Fruit fly (Drosophila melanogaster) whole organism, prepupa: ENCODE data around the gene hb.

Source experiments
- CG10631 ChIP-seq: fragments of 200-800 bp; sonication (Bioruptor generic); optimal IDR thresholded peaks from 2 replicates; lab custom pipeline; 2016; ENCODE audit warnings: missing biosample characterization, missing genetic modification characterization
- CG10669 ChIP-seq: fragments of 200-800 bp; sonication (Bioruptor generic); optimal IDR thresholded peaks from 3 replicates; lab custom pipeline; 2018; ENCODE audit warnings: missing biosample characterization, mild to moderate bottlenecking, missing genetic modification characterization, moderate library complexity
- CG11294 ChIP-seq: fragments of 200-800 bp; sonication (Bioruptor generic); IDR thresholded peaks from 2 replicates; pipeline ENCODE4 v1.3.6; 2022; ENCODE audit warnings: missing biosample characterization, missing genetic modification characterization
- CG11902 ChIP-seq: fragments of 200-800 bp; sonication (Bioruptor generic); optimal IDR thresholded peaks from 3 replicates; lab custom pipeline; 2016; ENCODE audit warnings: missing biosample characterization, missing genetic modification characterization
- CG15336 ChIP-seq: fragments of 200-800 bp; sonication (Bioruptor generic); IDR thresholded peaks from 2 replicates; pipeline ENCODE4 v1.3.6; 2022; ENCODE audit warnings: missing biosample characterization, missing genetic modification characterization
- CG31627 ChIP-seq: fragments of 200-800 bp; sonication (Bioruptor generic); optimal IDR thresholded peaks from 3 replicates; lab custom pipeline; 2016; ENCODE audit warnings: missing biosample characterization, missing genetic modification characterization
- CG32006 ChIP-seq: fragments of 200-800 bp; sonication (Bioruptor generic); optimal IDR thresholded peaks from 3 replicates; lab custom pipeline; 2017; ENCODE audit warnings: missing biosample characterization, mild to moderate bottlenecking, missing genetic modification characterization
- CG4318 ChIP-seq: fragments of 200-800 bp; sonication (Bioruptor generic); optimal IDR thresholded peaks from 3 replicates; lab custom pipeline; 2017; ENCODE audit warnings: missing biosample characterization, mild to moderate bottlenecking, missing genetic modification characterization
- CG6163 ChIP-seq: fragments of 200-800 bp; sonication (Bioruptor generic); IDR thresholded peaks from 3 replicates; pipeline ENCODE4 v1.3.6; 2022; ENCODE audit warnings: missing biosample characterization, missing genetic modification characterization
- CG6276 ChIP-seq: fragments of 200-800 bp; sonication (Bioruptor generic); optimal IDR thresholded peaks from 2 replicates; lab custom pipeline; 2017; ENCODE audit warnings: missing biosample characterization, mild to moderate bottlenecking, missing genetic modification characterization
- CG6808 ChIP-seq: fragments of 200-800 bp; sonication (Bioruptor generic); optimal IDR thresholded peaks from 3 replicates; lab custom pipeline; 2017; ENCODE audit warnings: missing biosample characterization, missing genetic modification characterization, mild to moderate bottlenecking, moderate library complexity, missing genetic modification reagents
- CG6854 ChIP-seq: fragments of 200-800 bp; sonication (Bioruptor generic); optimal IDR thresholded peaks from 2 replicates; lab custom pipeline; 2017; ENCODE audit warnings: missing biosample characterization, mild to moderate bottlenecking, missing genetic modification characterization
- CG7368 ChIP-seq: fragments of 200-800 bp; sonication (Bioruptor generic); optimal IDR thresholded peaks from 3 replicates; lab custom pipeline; 2016; ENCODE audit warnings: missing biosample characterization, missing genetic modification characterization
- CG8119 ChIP-seq: fragments of 200-800 bp; sonication (Bioruptor generic); IDR thresholded peaks from 3 replicates; pipeline ENCODE4 v1.3.6; 2022; ENCODE audit warnings: missing biosample characterization, missing genetic modification characterization
- CG9139 ChIP-seq: fragments of 200-800 bp; sonication (Bioruptor generic); optimal IDR thresholded peaks from 3 replicates; lab custom pipeline; 2017; ENCODE audit warnings: missing biosample characterization, mild to moderate bottlenecking, missing genetic modification characterization
- Eip75B ChIP-seq: fragments of 200-800 bp; sonication (Bioruptor generic); optimal IDR thresholded peaks from 3 replicates; lab custom pipeline; 2016; ENCODE audit warnings: missing biosample characterization, missing genetic modification characterization
- Eip78C ChIP-seq: fragments of 200-800 bp; sonication (Bioruptor generic); peaks from one replicate; lab custom pipeline; 2016; ENCODE audit warnings: missing biosample characterization, missing genetic modification characterization
- Eip93F ChIP-seq: fragments of 200-800 bp; sonication (Bioruptor generic); optimal IDR thresholded peaks from 2 replicates; lab custom pipeline; 2016; ENCODE audit warnings: missing biosample characterization, mild to moderate bottlenecking, missing genetic modification characterization
- Ets96B ChIP-seq: fragments of 200-800 bp; optimal IDR thresholded peaks from 2 replicates; lab custom pipeline; 2019; ENCODE audit warnings: missing biosample characterization, mild to moderate bottlenecking, missing genetic modification characterization, moderate library complexity
- Hr38 ChIP-seq: sonication (Bioruptor generic); optimal IDR thresholded peaks from 2 replicates; lab custom pipeline; 2016; ENCODE audit warnings: missing biosample characterization, missing genetic modification characterization
- Hr39 ChIP-seq: fragments of 200-800 bp; sonication (Bioruptor generic); optimal IDR thresholded peaks from 2 replicates; lab custom pipeline; 2016; ENCODE audit warnings: missing biosample characterization, missing genetic modification characterization
- Hr4 ChIP-seq: fragments of 200-800 bp; sonication (Bioruptor generic); optimal IDR thresholded peaks from 3 replicates; lab custom pipeline; 2016; ENCODE audit warnings: missing biosample characterization, missing genetic modification characterization
- Lpt ChIP-seq: fragments of 200-800 bp; sonication (Bioruptor generic); optimal IDR thresholded peaks from 3 replicates; lab custom pipeline; 2016; ENCODE audit warnings: missing biosample characterization, missing genetic modification characterization
- OdsH ChIP-seq: fragments of 200-800 bp; sonication (Bioruptor generic); optimal IDR thresholded peaks from 3 replicates; lab custom pipeline; 2016; ENCODE audit warnings: missing biosample characterization, missing genetic modification characterization
- Smox ChIP-seq: fragments of 200-800 bp; sonication (Bioruptor generic); optimal IDR thresholded peaks from 3 replicates; lab custom pipeline; 2016; ENCODE audit warnings: missing biosample characterization, missing genetic modification characterization
- Sox102F ChIP-seq: fragments of 200-800 bp; sonication (Bioruptor generic); optimal IDR thresholded peaks from 2 replicates; lab custom pipeline; 2016; ENCODE audit warnings: missing biosample characterization, mild to moderate bottlenecking, missing genetic modification characterization
- Sox14 ChIP-seq: fragments of 200-800 bp; sonication (Bioruptor generic); optimal IDR thresholded peaks from 3 replicates; lab custom pipeline; 2016; ENCODE audit warnings: missing biosample characterization, missing genetic modification characterization
- cyc ChIP-seq: fragments of 200-800 bp; sonication (Bioruptor generic); optimal IDR thresholded peaks from 3 replicates; lab custom pipeline; 2016; ENCODE audit warnings: missing biosample characterization, missing genetic modification characterization
- dac ChIP-seq: fragments of 200-800 bp; sonication (Bioruptor generic); optimal IDR thresholded peaks from 2 replicates; lab custom pipeline; 2017; ENCODE audit warnings: missing biosample characterization, mild to moderate bottlenecking, missing genetic modification characterization
- dsx ChIP-seq: fragments of 200-800 bp; optimal IDR thresholded peaks from 3 replicates; lab custom pipeline; 2019; ENCODE audit warnings: missing biosample characterization, mild to moderate bottlenecking, missing genetic modification characterization, moderate library complexity; ENCODE audit not compliant: poor library complexity, severe bottlenecking
- eg ChIP-seq: fragments of 200-800 bp; sonication (Bioruptor generic); IDR thresholded peaks from 3 replicates; pipeline ENCODE4 v1.3.6; 2022; ENCODE audit warnings: missing biosample characterization, missing genetic modification characterization
- esn ChIP-seq: fragments of 200-800 bp; sonication (Bioruptor generic); optimal IDR thresholded peaks from 2 replicates; lab custom pipeline; 2016; ENCODE audit warnings: missing biosample characterization, mild to moderate bottlenecking, missing genetic modification characterization, moderate library complexity
- fd59A ChIP-seq: fragments of 200-800 bp; sonication (Bioruptor generic); optimal IDR thresholded peaks from 2 replicates; lab custom pipeline; 2017; ENCODE audit warnings: missing biosample characterization, mild to moderate bottlenecking, missing genetic modification characterization, missing genetic modification reagents
- fd85E ChIP-seq: fragments of 200-800 bp; sonication (Bioruptor generic); optimal IDR thresholded peaks from 3 replicates; lab custom pipeline; 2016; ENCODE audit warnings: missing biosample characterization, missing genetic modification characterization
- lz ChIP-seq: fragments of 200-800 bp; sonication (Bioruptor generic); optimal IDR thresholded peaks from 3 replicates; lab custom pipeline; 2016; ENCODE audit warnings: missing biosample characterization, missing genetic modification characterization
- net ChIP-seq: fragments of 200-800 bp; sonication (Bioruptor generic); optimal IDR thresholded peaks from 3 replicates; lab custom pipeline; 2016; ENCODE audit warnings: missing biosample characterization, missing genetic modification characterization
- salr ChIP-seq, 2 experiments: fragments of 200-800 bp; sonication (Bioruptor generic); optimal IDR thresholded peaks; 3 replicates each; lab custom pipeline; 2016 to 2018; ENCODE audit warnings: missing biosample characterization in 2 of 2, missing genetic modification characterization in 2 of 2, mild to moderate bottlenecking in 1 of 2
- ss ChIP-seq, 2 experiments: fragments of 200-800 bp; sonication (Bioruptor generic); optimal IDR thresholded peaks; 2 replicates in 1 of 2; 3 replicates in 1 of 2; lab custom pipeline; 2017 to 2018; ENCODE audit warnings: mild to moderate bottlenecking in 2 of 2, missing biosample characterization in 2 of 2, missing genetic modification characterization in 2 of 2, moderate library complexity in 1 of 2
- svp ChIP-seq: fragments of 200-800 bp; sonication (Bioruptor generic); peaks from one replicate; lab custom pipeline; 2016; ENCODE audit warnings: missing biosample characterization, missing genetic modification characterization
- topi ChIP-seq: fragments of 200-800 bp; sonication (Bioruptor generic); optimal IDR thresholded peaks from 3 replicates; lab custom pipeline; 2016; ENCODE audit warnings: missing biosample characterization, missing genetic modification characterization

hb gene

dm6 chr3R:8744198-8744597 lies 46.6 kb upstream of the hb start (continued):
- no peak for TF ChIP-seq salr (GFP tag; optimal IDR thresholded peaks at IDR 0.05; lab: Kevin White, UChicago)
- peak; percentile 38; the same call in 1 of the 2 replicates for TF ChIP-seq CG11294 (GFP tag; lab: Robert Waterston, UW)
- TF ChIP-seq net (GFP tag; lab: Kevin White, UChicago) = peak; percentile 18
- no peak for TF ChIP-seq fd85E (GFP tag; lab: Kevin White, UChicago)
- peak; percentile 70 for TF ChIP-seq CG6163
- no peak for TF ChIP-seq ss (GFP tag; optimal IDR thresholded peaks at IDR 0.05; lab: Kevin White, UChicago)
- TF ChIP-seq Smox (GFP tag; lab: Kevin White, UChicago) = peak; percentile 61
- TF ChIP-seq Lpt (GFP tag; lab: Kevin White, UChicago) = no peak
- peak; percentile 40 for TF ChIP-seq topi
- TF ChIP-seq dac = no peak
- TF ChIP-seq cyc = peak; percentile 47
- TF ChIP-seq Ets96B (tag; lab: Kevin White, UChicago) = peak; percentile 20
- no peak for TF ChIP-seq CG9139 (GFP tag; lab: Kevin White, UChicago)
- peak; percentile 64 for TF ChIP-seq Sox102F (GFP tag; lab: Kevin White, UChicago)

- TF ChIP-seq CG6854 (GFP tag; lab: Kevin White, UChicago) (no peak), dac (no peak), Eip78C (GFP tag; lab: Kevin White, UChicago) (peak; percentile 15), net (GFP tag; lab: Kevin White, UChicago) (no peak), dsx (GFP tag; lab: Kevin White, UChicago) (no peak)
These were observed 45.0 kb upstream of the hb start for dm6 chr3R:8742661-8743060.

DNA sequence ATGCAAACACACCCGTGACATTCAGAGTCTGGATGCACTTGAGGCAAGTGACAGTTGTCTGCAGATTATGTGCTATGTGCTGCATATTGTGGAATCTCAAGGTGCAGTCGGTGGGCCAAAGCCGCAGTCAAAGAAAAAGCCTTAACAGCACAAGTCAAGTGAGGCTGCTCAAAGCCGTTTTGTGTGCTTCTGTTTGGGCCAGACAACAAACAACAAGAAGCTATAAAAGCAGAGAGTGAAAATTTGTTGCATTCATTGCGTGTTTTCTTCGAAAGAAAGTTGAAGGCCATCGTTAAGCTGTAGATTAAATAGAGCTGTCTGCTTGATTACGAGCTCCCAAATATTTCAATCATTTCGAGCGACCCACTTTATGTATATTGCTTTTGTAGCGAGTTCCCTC lies 44.3 kb upstream of the hb start:
- TF ChIP-seq Eip78C (GFP tag; lab: Kevin White, UChicago) = peak; percentile 21
- TF ChIP-seq Sox102F (GFP tag; lab: Kevin White, UChicago) = no peak

- no peak for TF ChIP-seq Lpt (GFP tag; lab: Kevin White, UChicago)
- TF ChIP-seq OdsH (GFP tag; lab: Kevin White, UChicago) = no peak
- TF ChIP-seq CG10631 (GFP tag; lab: Kevin White, UChicago) = no peak
- no peak for TF ChIP-seq CG9139 (GFP tag; lab: Kevin White, UChicago)
- no peak for TF ChIP-seq Ets96B (tag; lab: Kevin White, UChicago)
These were observed 43.6 kb upstream of the hb start for dm6 chr3R:8741248-8741647.

DNA sequence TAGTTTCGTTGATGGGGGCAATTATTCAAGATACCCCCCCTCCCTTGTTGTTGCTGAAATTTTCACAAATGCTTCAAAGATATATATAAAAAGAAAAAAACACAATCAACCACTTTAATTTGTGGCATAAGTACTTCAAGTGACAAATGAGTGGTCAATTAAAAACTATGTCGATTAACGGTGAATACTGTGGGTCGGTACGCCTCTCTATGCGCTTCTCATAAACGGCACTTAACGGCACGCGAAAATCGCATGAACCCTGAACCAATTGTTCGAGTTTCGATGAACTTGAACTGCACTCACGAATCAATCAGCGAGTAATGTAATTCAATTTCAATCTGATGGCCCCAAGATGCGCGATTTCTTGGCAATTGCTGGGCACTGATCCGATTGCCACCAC lies 42.5 kb upstream of the hb start:
- TF ChIP-seq svp (GFP tag; lab: Kevin White, UChicago) = peak; percentile 74
- TF ChIP-seq CG6276 (GFP tag; lab: Kevin White, UChicago) = no peak

DNA sequence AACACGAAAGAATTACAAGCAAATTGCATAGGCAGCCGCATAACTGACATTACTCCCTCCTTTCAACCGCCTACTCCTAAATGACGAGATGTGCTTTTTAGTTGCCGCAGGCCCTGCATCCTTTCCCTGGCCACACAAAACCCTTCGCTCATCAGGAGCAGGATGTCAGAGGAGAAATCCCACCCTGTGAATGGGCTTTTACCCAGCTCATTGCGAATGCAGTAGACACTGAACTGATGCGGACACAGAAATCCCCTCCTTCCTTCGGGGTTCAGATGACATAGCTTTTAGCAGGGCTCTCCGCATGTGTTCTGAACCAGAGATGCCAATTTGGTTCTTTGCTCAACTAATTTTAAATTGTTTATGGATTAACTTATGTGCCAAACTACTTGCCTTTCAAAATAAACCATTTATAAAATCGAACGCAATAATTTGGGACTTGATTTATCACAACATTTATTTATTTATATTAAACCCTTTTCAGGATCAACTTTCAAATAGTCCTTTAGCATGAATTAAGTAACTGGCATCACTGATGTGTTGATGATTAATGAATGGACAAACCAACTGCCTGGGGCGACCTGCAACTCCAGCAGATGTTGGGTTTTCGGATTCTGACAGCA lies 41.6 kb upstream of the hb start:
- peak; percentile 27 for TF ChIP-seq CG6808
- no peak for TF ChIP-seq fd85E (GFP tag; lab: Kevin White, UChicago)
- no peak for TF ChIP-seq CG8119
- TF ChIP-seq Eip93F (GFP tag; lab: Kevin White, UChicago) = no peak
- TF ChIP-seq CG11902 (GFP tag; lab: Kevin White, UChicago) = no peak
- TF ChIP-seq CG10669 (GFP tag; lab: Kevin White, UChicago) = peak; percentile 6
- TF ChIP-seq CG4318 (GFP tag; lab: Kevin White, UChicago) = no peak
- no peak for TF ChIP-seq Lpt (GFP tag; lab: Kevin White, UChicago)
- no peak for TF ChIP-seq Sox14 (GFP tag; lab: Kevin White, UChicago)
- TF ChIP-seq CG32006 (GFP tag; lab: Kevin White, UChicago) = no peak
- TF ChIP-seq eg (GFP tag; lab: Robert Waterston, UW) = no peak
- peak; percentile 48 for TF ChIP-seq Ets96B (tag; lab: Kevin White, UChicago)
- no peak for TF ChIP-seq CG15336
- TF ChIP-seq topi = no peak
- TF ChIP-seq CG6163 = no peak
- no peak for TF ChIP-seq CG31627 (GFP tag; lab: Kevin White, UChicago)
- TF ChIP-seq Hr39 (GFP tag; lab: Kevin White, UChicago) = no peak
- no peak for TF ChIP-seq lz (GFP tag; lab: Kevin White, UChicago)
- no peak for TF ChIP-seq Hr4 (GFP tag; lab: Kevin White, UChicago)
- no peak for TF ChIP-seq CG7368
- no peak for TF ChIP-seq fd59A (GFP tag; lab: Kevin White, UChicago)
- TF ChIP-seq Hr38 (GFP tag; lab: Kevin White, UChicago) = no peak
- TF ChIP-seq Eip75B (GFP tag; lab: Kevin White, UChicago) = peak; percentile 27
- TF ChIP-seq dsx (GFP tag; lab: Kevin White, UChicago) = no peak
- peak; percentile 33 for TF ChIP-seq esn (GFP tag; lab: Kevin White, UChicago)
